In genomic region chr3L:546819-547441, dm6 we compare ENCODE assay signal across 1 fruit fly cellular context.
TF ChIP-seq lines count a peak whose summit lies in the region.

No protein-coding gene starts in this region.

TF ChIP-seq in whole organism, embryonic, 481 proteins besides CTCF, POLR2A, EP300 and RAD21 (continued from another document and continues in another):
- TF ChIP-seq onecut (GFP tag; IDR thresholded peaks at IDR 0.05; lab: Robert Waterston, UW) (peak; percentile 12; the same call in 1 of the 2 replicates), her (GFP tag; optimal IDR thresholded peaks at IDR 0.05; lab: Kevin White, UChicago) (peak; percentile 85), Sox102F (GFP tag; optimal IDR thresholded peaks at IDR 0.05; lab: Kevin White, UChicago) (peak; percentile 68), caup (GFP tag; optimal IDR thresholded peaks at IDR 0.05; lab: Kevin White, UChicago; ENCODE audit: severe bottlenecking) (peak; percentile 87), Side (GFP tag; optimal IDR thresholded peaks at IDR 0.05; lab: Kevin White, UChicago) (peak; percentile 68), Hey (tag; optimal IDR thresholded peaks at IDR 0.05; lab: Kevin White, UChicago) (peak; percentile 72), CG11456 (GFP tag; IDR thresholded peaks at IDR 0.05; lab: Robert Waterston, UW) (peak; percentile 93), B-H2 (GFP tag; optimal IDR thresholded peaks at IDR 0.05; lab: Kevin White, UChicago) (peak; percentile 92), tio (GFP tag; optimal IDR thresholded peaks at IDR 0.05; lab: Kevin White, UChicago) (peak; percentile 81), CG11247 (GFP tag; IDR thresholded peaks at IDR 0.05; lab: Robert Waterston, UW) (peak; percentile 91), CG30403 (GFP tag; optimal IDR thresholded peaks at IDR 0.05; lab: Kevin White, UChicago) (peak; percentile 82), CG10654 (GFP tag; optimal IDR thresholded peaks at IDR 0.05; lab: Kevin White, UChicago) (peak; percentile 57), Dip3 (GFP tag; optimal IDR thresholded peaks at IDR 0.05; lab: Kevin White, UChicago) (peak; percentile 94), Adf1 (GFP tag; IDR thresholded peaks at IDR 0.05; lab: Robert Waterston, UW) (peak; percentile 81), Pdp1 (GFP tag; optimal IDR thresholded peaks at IDR 0.05; lab: Kevin White, UChicago) (peak; percentile 77 to 80), Jarid2 (GFP tag; optimal IDR thresholded peaks at IDR 0.05; lab: Kevin White, UChicago) (peak; percentile 18), Atf6 (GFP tag; IDR thresholded peaks at IDR 0.05; lab: Robert Waterston, UW) (peak; percentile 91), CG18599 (GFP tag; optimal IDR thresholded peaks at IDR 0.05; lab: Kevin White, UChicago) (peak; percentile 95), CG2875 (GFP tag; optimal IDR thresholded peaks at IDR 0.05; lab: Kevin White, UChicago) (no peak), ranshi (GFP tag; IDR thresholded peaks at IDR 0.05; lab: Robert Waterston, UW) (peak; percentile 69; the same call in 1 of the 2 replicates), CG10147 (GFP tag; optimal IDR thresholded peaks at IDR 0.05; lab: Kevin White, UChicago) (peak; percentile 66), CG31388 (GFP tag; optimal IDR thresholded peaks at IDR 0.05; lab: Kevin White, UChicago) (no peak), Lhr (GFP tag; optimal IDR thresholded peaks at IDR 0.05; lab: Kevin White, UChicago) (no peak), Dref (GFP tag; IDR thresholded peaks at IDR 0.05; lab: Robert Waterston, UW) (peak; percentile 40), HmgD (GFP tag; optimal IDR thresholded peaks at IDR 0.05; lab: Kevin White, UChicago) (peak; percentile 8), ci (GFP tag; IDR thresholded peaks at IDR 0.05; lab: Robert Waterston, UW) (peak; percentile 78; the same call in 2 of the 3 replicates), pnt (GFP tag; optimal IDR thresholded peaks at IDR 0.05; lab: Kevin White, UChicago) (peak; percentile 47), CG10979 (tag; optimal IDR thresholded peaks at IDR 0.05; lab: Kevin White, UChicago) (no peak), CG10321 (GFP tag; IDR thresholded peaks at IDR 0.05; lab: Robert Waterston, UW) (no peak), vvl (GFP tag; IDR thresholded peaks at IDR 0.05; lab: Robert Waterston, UW) (peak; percentile 92), Asciz (GFP tag; optimal IDR thresholded peaks at IDR 0.05; lab: Kevin White, UChicago) (no peak), crp (GFP tag; optimal IDR thresholded peaks at IDR 0.05; lab: Kevin White, UChicago) (no peak), CG12155 (GFP tag; optimal IDR thresholded peaks at IDR 0.05; lab: Kevin White, UChicago) (peak; percentile 86), pita (GFP tag; optimal IDR thresholded peaks at IDR 0.05; lab: Kevin White, UChicago) (no peak), ase (GFP tag; IDR thresholded peaks at IDR 0.05; lab: Robert Waterston, UW) (peak; percentile 68; the same call in 1 of the 3 replicates), CG7987 (GFP tag; optimal IDR thresholded peaks at IDR 0.05; lab: Kevin White, UChicago) (peak; percentile 65), nau (GFP tag; optimal IDR thresholded peaks at IDR 0.05; lab: Kevin White, UChicago) (peak; percentile 30), CG1647 (GFP tag; optimal IDR thresholded peaks at IDR 0.05; lab: Kevin White, UChicago) (peak; percentile 70), chm (GFP tag; IDR thresholded peaks at IDR 0.05; lab: Robert Waterston, UW) (no peak; the same call in 1 of the 2 replicates), CG10565 (GFP tag; optimal IDR thresholded peaks at IDR 0.05; lab: Kevin White, UChicago) (no peak), odd (GFP tag; optimal IDR thresholded peaks at IDR 0.05; lab: Kevin White, UChicago) (no peak), CG12104 (GFP tag; optimal IDR thresholded peaks at IDR 0.05; lab: Kevin White, UChicago) (peak; percentile 48), ttk (GFP tag; IDR thresholded peaks at IDR 0.05; lab: Robert Waterston, UW) (peak; percentile 60), CG1602 (GFP tag; optimal IDR thresholded peaks at IDR 0.05; lab: Kevin White, UChicago) (peak; percentile 20), p53 (GFP tag; optimal IDR thresholded peaks at IDR 0.05; lab: Kevin White, UChicago) (peak; percentile 21), D (optimal IDR thresholded peaks at IDR 0.05; lab: Kevin White, UChicago) (no peak), D (GFP tag; optimal IDR thresholded peaks at IDR 0.05; lab: Kevin White, UChicago) (no peak), lov (optimal IDR thresholded peaks at IDR 0.05; lab: Kevin White, UChicago) (no peak), lov (GFP tag; IDR thresholded peaks at IDR 0.05; lab: Robert Waterston, UW) (no peak), run (tag; optimal IDR thresholded peaks at IDR 0.05; lab: Kevin White, UChicago) (no peak), dmrt99B (tag; optimal IDR thresholded peaks at IDR 0.05; lab: Kevin White, UChicago) (peak; percentile 37), wek (GFP tag; optimal IDR thresholded peaks at IDR 0.05; lab: Kevin White, UChicago) (no peak), Fer3 (tag; optimal IDR thresholded peaks at IDR 0.05; lab: Kevin White, UChicago) (peak; percentile 88), jumu (GFP tag; optimal IDR thresholded peaks at IDR 0.05; lab: Kevin White, UChicago) (peak; percentile 71), tx (GFP tag; optimal IDR thresholded peaks at IDR 0.05; lab: Kevin White, UChicago) (peak; percentile 77), Dek (tag; optimal IDR thresholded peaks at IDR 0.05; lab: Kevin White, UChicago) (peak; percentile 92), Eip74EF (GFP tag; optimal IDR thresholded peaks at IDR 0.05; lab: Kevin White, UChicago) (peak in 1 of 2 experiments; percentile 58), CG32532 (GFP tag; IDR thresholded peaks at IDR 0.05; lab: Robert Waterston, UW) (peak; percentile 97), E2f1 (GFP tag; IDR thresholded peaks at IDR 0.05; lab: Robert Waterston, UW) (peak; percentile 81), CG7786 (GFP tag; optimal IDR thresholded peaks at IDR 0.05; lab: Kevin White, UChicago) (peak; percentile 94), en (GFP tag; optimal IDR thresholded peaks at IDR 0.05; lab: Kevin White, UChicago) (peak; percentile 52), trem (tag; optimal IDR thresholded peaks at IDR 0.05; lab: Kevin White, UChicago) (no peak), MESR4 (GFP tag; optimal IDR thresholded peaks at IDR 0.05; lab: Kevin White, UChicago) (no peak), Bgb (GFP tag; IDR thresholded peaks at IDR 0.05; lab: Robert Waterston, UW; ENCODE audit: partially characterized antibody) (no peak), MTF-1 (GFP tag; optimal IDR thresholded peaks at IDR 0.05; lab: Kevin White, UChicago; ENCODE audit: borderline replicate concordance) (no peak), Spps (tag; optimal IDR thresholded peaks at IDR 0.05; lab: Kevin White, UChicago) (no peak), CG3407 (GFP tag; optimal IDR thresholded peaks at IDR 0.05; lab: Kevin White, UChicago) (no peak), tup (GFP tag; optimal IDR thresholded peaks at IDR 0.05; lab: Kevin White, UChicago) (peak; percentile 69), Aef1 (GFP tag; IDR thresholded peaks at IDR 0.05; lab: Robert Waterston, UW) (peak; percentile 85), CG11504 (tag; optimal IDR thresholded peaks at IDR 0.05; lab: Kevin White, UChicago) (peak; percentile 62), CG14860 (GFP tag; IDR thresholded peaks at IDR 0.05; lab: Robert Waterston, UW; ENCODE audit: partially characterized antibody) (no peak), kah (GFP tag; optimal IDR thresholded peaks at IDR 0.05; lab: Kevin White, UChicago) (no peak), Trl (optimal IDR thresholded peaks at IDR 0.05; lab: Kevin White, UChicago) (no peak), Trl (GFP tag; optimal IDR thresholded peaks at IDR 0.05; lab: Kevin White, UChicago) (peak; percentile 82), psq (GFP tag; optimal IDR thresholded peaks at IDR 0.05; lab: Kevin White, UChicago) (peak; percentile 14), CG4404 (GFP tag; IDR thresholded peaks at IDR 0.05; lab: Robert Waterston, UW) (peak; percentile 64), CG15269 (tag; optimal IDR thresholded peaks at IDR 0.05; lab: Kevin White, UChicago) (peak; percentile 80), zf30C (GFP tag; optimal IDR thresholded peaks at IDR 0.05; lab: Kevin White, UChicago) (no peak), slbo (GFP tag; IDR thresholded peaks at IDR 0.05; lab: Robert Waterston, UW) (peak; percentile 97), Sry-β (GFP tag; optimal IDR thresholded peaks at IDR 0.05; lab: Kevin White, UChicago) (no peak), kay (GFP tag; optimal IDR thresholded peaks at IDR 0.05; lab: Kevin White, UChicago) (peak; percentile 46), CG6272 (GFP tag; IDR thresholded peaks at IDR 0.05; lab: Robert Waterston, UW) (no peak), pum (GFP tag; optimal IDR thresholded peaks at IDR 0.05; lab: Kevin White, UChicago) (peak; percentile 57), CG12769 (tag; optimal IDR thresholded peaks at IDR 0.05; lab: Kevin White, UChicago) (peak; percentile 94), ATbp (GFP tag; optimal IDR thresholded peaks at IDR 0.05; lab: Kevin White, UChicago) (peak; percentile 19), inv (GFP tag; IDR thresholded peaks at IDR 0.05; lab: Robert Waterston, UW; ENCODE audit: partially characterized antibody) (no peak), kni (GFP tag; optimal IDR thresholded peaks at IDR 0.05; lab: Kevin White, UChicago) (no peak), tna (GFP tag; IDR thresholded peaks at IDR 0.05; lab: Robert Waterston, UW; ENCODE audit: partially characterized antibody) (no peak), Abd-B (GFP tag; optimal IDR thresholded peaks at IDR 0.05; lab: Kevin White, UChicago) (peak; percentile 65), lilli (GFP tag; optimal IDR thresholded peaks at IDR 0.05; lab: Kevin White, UChicago) (peak; percentile 95), HLH4C (GFP tag; IDR thresholded peaks at IDR 0.05; lab: Robert Waterston, UW; ENCODE audit: partially characterized antibody) (no peak), CG30020 (tag; optimal IDR thresholded peaks at IDR 0.05; lab: Kevin White, UChicago) (no peak), fd102C (GFP tag; optimal IDR thresholded peaks at IDR 0.05; lab: Kevin White, UChicago) (no peak), CG8290 (GFP tag; optimal IDR thresholded peaks at IDR 0.05; lab: Kevin White, UChicago) (no peak), CG8290 (tag; optimal IDR thresholded peaks at IDR 0.05; lab: Kevin White, UChicago) (peak in 1 of 2 experiments; percentile 96), nerfin-1 (tag; optimal IDR thresholded peaks at IDR 0.05; lab: Kevin White, UChicago) (no peak), CG8944 (GFP tag; optimal IDR thresholded peaks at IDR 0.05; lab: Kevin White, UChicago) (peak; percentile 54), sqz (GFP tag; optimal IDR thresholded peaks at IDR 0.05; lab: Kevin White, UChicago) (no peak), aop (GFP tag; IDR thresholded peaks at IDR 0.05; lab: Robert Waterston, UW) (no peak), CG3726 (GFP tag; IDR thresholded peaks at IDR 0.05; lab: Robert Waterston, UW) (no peak), Dip2 (GFP tag; IDR thresholded peaks at IDR 0.05; lab: Robert Waterston, UW) (no peak), bab2 (GFP tag; optimal IDR thresholded peaks at IDR 0.05; lab: Kevin White, UChicago) (peak; percentile 75), mld (GFP tag; IDR thresholded peaks at IDR 0.05; lab: Robert Waterston, UW; ENCODE audit: partially characterized antibody) (no peak), btn (GFP tag; optimal IDR thresholded peaks at IDR 0.05; lab: Kevin White, UChicago) (no peak), usp (GFP tag; optimal IDR thresholded peaks at IDR 0.05; lab: Kevin White, UChicago) (no peak), CG16863 (GFP tag; optimal IDR thresholded peaks at IDR 0.05; lab: Kevin White, UChicago) (no peak), CG9437 (GFP tag; optimal IDR thresholded peaks at IDR 0.05; lab: Kevin White, UChicago) (no peak), unpg (GFP tag; optimal IDR thresholded peaks at IDR 0.05; lab: Kevin White, UChicago) (peak; percentile 70), fru (optimal IDR thresholded peaks at IDR 0.05; lab: Kevin White, UChicago) (no peak), Bdp1 (GFP tag; optimal IDR thresholded peaks at IDR 0.05; lab: Kevin White, UChicago) (peak; percentile 40), Lim3 (GFP tag; IDR thresholded peaks at IDR 0.05; lab: Robert Waterston, UW) (no peak), corto (GFP tag; optimal IDR thresholded peaks at IDR 0.05; lab: Kevin White, UChicago) (no peak), D19B (GFP tag; optimal IDR thresholded peaks at IDR 0.05; lab: Kevin White, UChicago) (peak; percentile 73), CG13287 (GFP tag; IDR thresholded peaks at IDR 0.05; lab: Robert Waterston, UW; ENCODE audit: partially characterized antibody) (no peak; the same call in 1 of the 2 replicates), pros (GFP tag; optimal IDR thresholded peaks at IDR 0.05; lab: Kevin White, UChicago) (no peak), CG11723 (GFP tag; optimal IDR thresholded peaks at IDR 0.05; lab: Kevin White, UChicago) (peak; percentile 48), Rfx (GFP tag; IDR thresholded peaks at IDR 0.05; lab: Robert Waterston, UW) (peak; percentile 96), crc (GFP tag; optimal IDR thresholded peaks at IDR 0.05; lab: Kevin White, UChicago) (peak; percentile 84), CG31441 (GFP tag; IDR thresholded peaks at IDR 0.05; lab: Robert Waterston, UW) (peak; percentile 39; the same call in 1 of the 2 replicates), Ravus (GFP tag; IDR thresholded peaks at IDR 0.05; lab: Robert Waterston, UW) (peak; percentile 41; the same call in 1 of the 2 replicates), CG32767 (GFP tag; IDR thresholded peaks at IDR 0.05; lab: Robert Waterston, UW) (peak; percentile 61), Camta (GFP tag; optimal IDR thresholded peaks at IDR 0.05; lab: Kevin White, UChicago) (peak; percentile 61), CG12219 (GFP tag; optimal IDR thresholded peaks at IDR 0.05; lab: Kevin White, UChicago) (peak; percentile 46), CG9817 (tag; optimal IDR thresholded peaks at IDR 0.05; lab: Kevin White, UChicago) (peak; percentile 90), pzg (GFP tag; optimal IDR thresholded peaks at IDR 0.05; lab: Kevin White, UChicago) (no peak), BtbVII (GFP tag; optimal IDR thresholded peaks at IDR 0.05; lab: Kevin White, UChicago) (peak; percentile 87), CG42726 (GFP tag; IDR thresholded peaks at IDR 0.05; lab: Robert Waterston, UW; ENCODE audit: partially characterized antibody) (no peak), H2.0 (GFP tag; IDR thresholded peaks at IDR 0.05; lab: Robert Waterston, UW) (peak; percentile 81), hkb (optimal IDR thresholded peaks at IDR 0.05; lab: Kevin White, UChicago) (no peak), hkb (GFP tag; IDR thresholded peaks at IDR 0.05; lab: Robert Waterston, UW) (peak; percentile 61), NFAT (GFP tag; IDR thresholded peaks at IDR 0.05; lab: Robert Waterston, UW) (peak; percentile 98), ewg (GFP tag; optimal IDR thresholded peaks at IDR 0.05; lab: Kevin White, UChicago) (no peak), CG14050 (GFP tag; IDR thresholded peaks at IDR 0.05; lab: Robert Waterston, UW) (peak; percentile 70)
